Worm (Caenorhabditis elegans) whole organism, mixed stage, embryonic: Measurements from ENCODE around the gene srg-10.

ENCODE experiments used
- drap-1 ChIP-seq: fragments of 200-800 bp; sonication (Bioruptor generic); optimal IDR thresholded peaks from 3 replicates; lab custom pipeline; 2018; ENCODE audit warnings: mild to moderate bottlenecking, missing genetic modification characterization, missing compliant biosample characterization
- elt-3 ChIP-seq: fragments of 150-350 bp; optimal IDR thresholded peaks from 2 replicates; lab custom pipeline; 2014; ENCODE audit warnings: missing biosample characterization, missing genetic modification characterization
- nhr-76 ChIP-seq: sonication (generic microtip); optimal IDR thresholded peaks from 2 replicates; lab custom pipeline; 2017; ENCODE audit warnings: missing biosample characterization, missing genetic modification characterization
- sptf-1 ChIP-seq: sonication (generic microtip); optimal IDR thresholded peaks from 2 replicates; lab custom pipeline; 2017; ENCODE audit warnings: mild to moderate bottlenecking, missing genetic modification characterization, moderate library complexity, missing compliant biosample characterization
- unc-62 ChIP-seq: fragments of 150-350 bp; optimal IDR thresholded peaks from 2 replicates; lab custom pipeline; 2014; ENCODE audit warnings: missing biosample characterization, missing genetic modification reagents, missing genetic modification characterization

DNA sequence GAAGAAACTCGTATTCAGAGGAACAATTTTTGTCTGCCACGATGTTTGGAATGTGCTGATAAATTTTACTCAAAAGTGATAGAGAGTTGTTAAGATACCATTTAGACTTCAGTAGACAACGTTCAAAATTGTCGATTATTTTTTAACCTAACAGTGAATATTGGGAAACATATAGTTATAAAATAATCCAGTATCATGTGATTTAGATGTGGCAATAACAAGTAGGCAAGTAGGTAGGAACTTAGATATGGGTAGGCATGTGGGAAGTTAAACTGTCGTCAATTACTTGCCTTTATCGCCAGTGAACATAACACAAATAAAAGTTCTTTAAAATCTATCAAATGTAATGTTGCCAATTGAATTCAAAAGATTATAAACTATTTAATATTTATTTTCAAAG, 6.1 kb upstream of the srg-10 start, which contains the start of gene T23F11.11:
- TF ChIP-seq sptf-1 (tag; lab: Kevin White, UChicago) (no peak), nhr-76 (no peak), elt-3 (tag; lab: Kevin White, UChicago) (no peak), unc-62 (GFP tag; lab: Kevin White, UChicago) (no peak), drap-1 (GFP tag; lab: Kevin White, UChicago) (no peak)
